Worm (Caenorhabditis elegans): ENCODE results near the gene Y71H2AR.2.

Gene Y71H2AR.2

ce11 chrIII:2805084-2805483, 35.6 kb downstream of the Y71H2AR.2 start, which contains the start of gene Y71H2AM.3:
Gene Y71H2AM.3, plus strand, starts transcription at chrIII:2805430.
- no peak for TF ChIP-seq klf-2 (GFP tag; conservative IDR thresholded peaks at IDR 0.05)
- no peak for TF ChIP-seq flt-1 (GFP tag; IDR thresholded peaks at IDR 0.05)
- TF ChIP-seq med-1 (GFP tag; optimal IDR thresholded peaks at IDR 0.05; ENCODE audit: insufficient read depth), result no peak
- TF ChIP-seq ztf-29 (GFP tag; IDR thresholded peaks at IDR 0.05), result no peak
- TF ChIP-seq ztf-23 (GFP tag; IDR thresholded peaks at IDR 0.05), result no peak
- no peak for TF ChIP-seq ref-1 (GFP tag; conservative IDR thresholded peaks at IDR 0.05)
- TF ChIP-seq T22C8.4 (GFP tag; IDR thresholded peaks at IDR 0.05), result no peak
- TF ChIP-seq tab-1 (GFP tag; IDR thresholded peaks at IDR 0.05), result no peak
- no peak for TF ChIP-seq cog-1 (tag; optimal IDR thresholded peaks at IDR 0.05)

ce11 chrIII:2804461-2804860, 36.3 kb downstream of the Y71H2AR.2 start:
- TF ChIP-seq ztf-23 (GFP tag; IDR thresholded peaks at IDR 0.05) (no peak), flt-1 (GFP tag; IDR thresholded peaks at IDR 0.05) (no peak), tab-1 (GFP tag; IDR thresholded peaks at IDR 0.05) (no peak)

DNA sequence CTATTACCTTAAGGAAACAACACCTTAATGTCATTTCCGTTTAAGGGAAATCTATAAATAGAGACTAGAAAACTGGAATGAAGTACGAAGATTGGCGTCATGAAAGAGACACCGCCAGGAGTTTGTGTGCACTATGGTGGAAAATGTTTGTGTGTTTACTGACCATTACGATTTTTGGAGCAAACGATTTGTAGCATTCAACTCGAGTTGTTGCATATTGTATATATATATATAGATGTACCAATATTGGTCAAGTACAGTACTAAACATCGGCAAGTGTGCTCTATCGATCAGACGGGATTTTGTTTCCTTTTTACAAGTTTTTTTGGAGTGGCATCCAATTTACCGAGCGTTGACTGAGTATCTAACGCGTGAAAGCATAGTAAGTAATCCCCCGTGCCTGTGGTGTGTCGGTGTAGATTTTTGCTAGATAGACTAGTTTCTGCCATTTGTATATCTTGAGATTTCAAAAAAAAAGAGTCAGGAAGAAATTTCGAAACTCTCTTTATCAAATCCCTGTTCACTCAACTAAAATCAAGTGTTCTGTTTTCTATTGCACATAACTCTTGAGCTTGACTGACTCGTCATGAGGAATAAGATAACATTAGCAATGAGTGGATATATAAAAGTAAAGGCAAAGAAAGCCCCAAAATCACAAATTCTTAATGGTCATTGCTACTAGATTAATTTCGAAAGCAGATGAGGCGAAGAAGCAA, 38.8 kb downstream of the Y71H2AR.2 start, which contains the start of the genes twk-45 and Y71H2AM.25:
Gene twk-45, minus strand, starts transcription at position 101 of the 716 bp plus-strand sequence.
Gene Y71H2AM.25, plus strand, starts transcription at position 666 of the 716 bp plus-strand sequence.
- TF ChIP-seq ztf-23 (GFP tag; IDR thresholded peaks at IDR 0.05) (no peak), tab-1 (GFP tag; IDR thresholded peaks at IDR 0.05) (no peak), med-1 (GFP tag; optimal IDR thresholded peaks at IDR 0.05; ENCODE audit: insufficient read depth) (no peak), ztf-29 (GFP tag; IDR thresholded peaks at IDR 0.05) (no peak), flt-1 (GFP tag; IDR thresholded peaks at IDR 0.05) (no peak)

- TF ChIP-seq tab-1 (GFP tag; IDR thresholded peaks at IDR 0.05) (0 out of 2 replicates have a peak, but pooled peaks have one; percentile 33), ref-1 (GFP tag; conservative IDR thresholded peaks at IDR 0.05) (no peak)
These were observed 40.0 kb downstream of the Y71H2AR.2 start for ce11 chrIII:2800743-2801142.

DNA sequence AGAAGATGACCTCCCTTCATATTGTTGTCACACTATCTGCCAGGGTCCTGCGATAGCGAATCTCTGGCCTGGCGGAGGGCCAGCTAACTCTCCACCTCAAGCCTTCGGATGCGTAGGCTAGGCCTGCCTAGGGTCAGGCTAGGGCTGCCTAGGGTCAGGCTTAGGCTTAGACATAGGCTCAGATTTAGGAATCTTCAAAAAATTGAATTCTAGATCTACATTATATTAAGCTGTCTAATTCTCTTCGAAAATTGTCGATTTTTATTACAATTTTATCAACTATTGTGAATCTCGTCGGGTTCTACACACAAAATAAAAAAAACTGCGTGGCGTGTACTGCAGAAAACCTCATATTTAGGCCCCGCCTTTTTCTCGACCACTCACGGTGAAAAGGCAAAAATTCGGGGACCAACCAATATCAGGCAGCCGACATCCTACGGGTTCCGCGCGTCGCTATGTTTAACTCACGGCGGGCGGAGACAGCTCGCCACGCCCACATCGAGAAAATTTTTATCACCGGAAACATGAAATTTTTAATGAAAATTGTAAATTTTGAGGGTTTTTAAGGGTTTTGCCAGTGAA, 45.2 kb downstream of the Y71H2AR.2 start:
- TF ChIP-seq klf-2 (GFP tag; conservative IDR thresholded peaks at IDR 0.05) (no peak), cog-1 (tag; optimal IDR thresholded peaks at IDR 0.05) (no peak), ztf-29 (GFP tag; IDR thresholded peaks at IDR 0.05) (0 out of 2 replicates have a peak, but pooled peaks have one; percentile 42), T22C8.4 (GFP tag; IDR thresholded peaks at IDR 0.05) (no peak), ztf-23 (GFP tag; IDR thresholded peaks at IDR 0.05) (no peak), flt-1 (GFP tag; IDR thresholded peaks at IDR 0.05) (0 out of 2 replicates have a peak, but pooled peaks have one; percentile 5), ref-1 (GFP tag; conservative IDR thresholded peaks at IDR 0.05) (no peak), tab-1 (GFP tag; IDR thresholded peaks at IDR 0.05) (no peak), med-1 (GFP tag; optimal IDR thresholded peaks at IDR 0.05; ENCODE audit: insufficient read depth) (no peak)

DNA sequence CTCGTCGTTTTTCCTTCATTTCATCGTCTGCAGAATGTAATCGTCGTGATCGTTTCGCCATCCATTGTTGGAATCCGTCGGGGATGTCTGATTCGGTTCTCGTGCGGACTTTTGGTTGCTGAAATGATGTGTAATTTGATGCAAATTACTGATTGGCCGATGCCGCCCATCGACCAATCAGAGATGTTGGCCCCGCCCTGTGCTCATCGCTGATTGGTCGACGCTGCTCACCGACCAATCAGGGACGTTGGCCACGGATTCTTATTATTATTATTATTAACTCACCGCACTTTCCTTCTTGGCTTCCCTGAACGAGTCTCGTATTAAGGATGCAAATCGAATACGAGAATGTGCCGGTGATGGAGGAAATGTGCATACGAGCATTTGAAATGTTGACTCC, 46.7 kb downstream of the Y71H2AR.2 start:
- TF ChIP-seq ztf-29 (GFP tag; IDR thresholded peaks at IDR 0.05) (no peak), cog-1 (tag; optimal IDR thresholded peaks at IDR 0.05) (no peak), tab-1 (GFP tag; IDR thresholded peaks at IDR 0.05) (no peak), ref-1 (GFP tag; conservative IDR thresholded peaks at IDR 0.05) (no peak), ztf-23 (GFP tag; IDR thresholded peaks at IDR 0.05) (no peak), T22C8.4 (GFP tag; IDR thresholded peaks at IDR 0.05) (no peak), med-1 (GFP tag; optimal IDR thresholded peaks at IDR 0.05; ENCODE audit: insufficient read depth) (no peak), flt-1 (GFP tag; IDR thresholded peaks at IDR 0.05) (no peak), klf-2 (GFP tag; conservative IDR thresholded peaks at IDR 0.05) (no peak)
